Worm (Caenorhabditis elegans) whole organism, L2 larva: Measurements from ENCODE around the gene pqn-57.

ENCODE experiments used
- C34F6.9 ChIP-seq: fragments of 150-350 bp; optimal IDR thresholded peaks from 2 replicates; lab custom pipeline; 2014; ENCODE audit warnings: missing biosample characterization, missing genetic modification characterization
- ceh-16 ChIP-seq: fragments of 150-350 bp; optimal IDR thresholded peaks from 2 replicates; lab custom pipeline; 2014; ENCODE audit warnings: missing biosample characterization, missing genetic modification characterization
- egl-27 ChIP-seq: sonication (generic microtip); optimal IDR thresholded peaks from 3 replicates; lab custom pipeline; 2017; ENCODE audit warnings: missing biosample characterization, missing genetic modification reagents, missing genetic modification characterization
- elt-1 ChIP-seq: fragments of 150-350 bp; optimal IDR thresholded peaks from 2 replicates; lab custom pipeline; 2014; ENCODE audit warnings: missing biosample characterization, missing genetic modification characterization
- lin-39 ChIP-seq: fragments of 150-350 bp; optimal IDR thresholded peaks from 2 replicates; lab custom pipeline; 2014; ENCODE audit warnings: missing biosample characterization, missing genetic modification reagents, missing genetic modification characterization
- nhr-12 ChIP-seq: fragments of 150-350 bp; optimal IDR thresholded peaks from 2 replicates; lab custom pipeline; 2014; ENCODE audit warnings: missing biosample characterization, missing genetic modification characterization
- nhr-237 ChIP-seq: fragments of 150-350 bp; optimal IDR thresholded peaks from 2 replicates; lab custom pipeline; 2014; ENCODE audit warnings: missing biosample characterization, missing genetic modification characterization
- nhr-25 ChIP-seq: fragments of 150-350 bp; sonication (generic microtip); optimal IDR thresholded peaks from 3 replicates; lab custom pipeline; 2014; ENCODE audit warnings: missing biosample characterization, missing genetic modification characterization
- nhr-77 ChIP-seq: fragments of 150-350 bp; optimal IDR thresholded peaks from 2 replicates; lab custom pipeline; 2014; ENCODE audit warnings: missing biosample characterization, missing genetic modification characterization
- sem-4 ChIP-seq: fragments of 150-350 bp; optimal IDR thresholded peaks from 2 replicates; lab custom pipeline; 2014; ENCODE audit warnings: missing biosample characterization, missing genetic modification reagents, missing genetic modification characterization
- sma-3 ChIP-seq: sonication (generic microtip); optimal IDR thresholded peaks from 2 replicates; lab custom pipeline; 2016; ENCODE audit warnings: missing genetic modification reagents, missing genetic modification characterization, missing compliant biosample characterization
- snpc-4 ChIP-seq: fragments of 150-350 bp; optimal IDR thresholded peaks from 2 replicates; lab custom pipeline; 2014; ENCODE audit warnings: missing biosample characterization, missing genetic modification characterization
- ztf-11 ChIP-seq: sonication (generic microtip); optimal IDR thresholded peaks from 2 replicates; lab custom pipeline; 2017; ENCODE audit warnings: missing biosample characterization, missing genetic modification characterization
- ztf-4 ChIP-seq: fragments of 150-350 bp; optimal IDR thresholded peaks from 2 replicates; lab custom pipeline; 2014; ENCODE audit warnings: missing biosample characterization, missing genetic modification characterization

DNA sequence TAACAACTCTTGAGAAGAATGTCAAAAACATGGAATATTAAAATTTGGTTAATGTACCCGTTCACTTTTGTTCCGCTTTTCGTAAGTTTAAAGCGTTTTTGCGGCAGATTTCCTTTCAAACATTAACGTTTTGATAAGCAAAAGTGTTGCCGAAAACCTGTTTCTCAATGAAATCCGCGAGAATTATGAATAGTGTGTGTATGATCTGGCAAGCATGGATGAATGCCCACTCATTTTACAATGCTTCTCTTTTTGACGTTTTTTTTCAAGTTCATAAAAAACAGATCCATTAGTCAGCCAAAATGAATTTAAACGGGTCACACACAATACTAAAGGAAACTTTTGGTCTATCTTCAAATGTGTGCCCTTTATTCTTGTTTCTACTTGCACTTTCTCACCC, 36.8 kb downstream of the pqn-57 start:
- TF ChIP-seq lin-39 (tag; lab: Kevin White, UChicago): no peak
- no peak for TF ChIP-seq sma-3
- TF ChIP-seq C34F6.9 (tag; lab: Kevin White, UChicago): no peak
- no peak for TF ChIP-seq nhr-25 (tag; lab: Kevin White, UChicago)
- TF ChIP-seq nhr-237 (tag; lab: Kevin White, UChicago): no peak
- no peak for TF ChIP-seq snpc-4 (tag; lab: Kevin White, UChicago)
- no peak for TF ChIP-seq nhr-77 (tag; lab: Kevin White, UChicago)
- no peak for TF ChIP-seq ceh-16
- TF ChIP-seq elt-1: no peak
- TF ChIP-seq nhr-12 (tag; lab: Kevin White, UChicago): no peak
- TF ChIP-seq egl-27 (tag; lab: Kevin White, UChicago): no peak
- no peak for TF ChIP-seq ztf-11 (tag; lab: Kevin White, UChicago)
- TF ChIP-seq ztf-4 (tag; lab: Kevin White, UChicago): no peak
- no peak for TF ChIP-seq sem-4 (tag; lab: Kevin White, UChicago)
